Fruit fly (Drosophila melanogaster): ENCODE data around the gene CG9922.

CG9922 gene

DNA sequence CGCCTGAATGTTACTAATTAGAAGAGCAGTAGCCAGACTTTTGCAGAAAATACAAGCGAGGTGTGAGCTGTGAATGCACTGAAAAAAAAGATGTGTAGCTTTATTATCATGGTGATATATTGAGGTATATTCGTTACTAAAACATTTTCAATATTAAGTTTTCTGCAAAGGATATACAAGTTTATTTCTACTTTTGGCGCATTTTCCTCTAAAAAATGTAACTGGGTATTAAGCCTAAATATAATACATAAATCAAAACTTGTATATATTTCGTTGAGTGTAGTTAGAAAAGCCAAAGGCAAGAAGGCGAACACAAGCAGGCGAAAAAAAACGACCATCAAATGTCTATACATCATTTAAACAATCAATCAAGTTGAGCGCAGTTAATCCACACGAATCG is 5.4 kb upstream of the CG9922 start (continued):
- TF ChIP-seq HLH3B (GFP tag; IDR thresholded peaks at IDR 0.05): 0 out of 2 replicates have a peak, but pooled peaks have one; percentile 28
- no peak for TF ChIP-seq insv (GFP tag; optimal IDR thresholded peaks at IDR 0.05)
- TF ChIP-seq C15 (GFP tag; IDR thresholded peaks at IDR 0.05): no peak
- TF ChIP-seq stc (GFP tag; IDR thresholded peaks at IDR 0.05): no peak
- no peak for TF ChIP-seq Sry-β (GFP tag; optimal IDR thresholded peaks at IDR 0.05)
- TF ChIP-seq CG8089 (GFP tag; optimal IDR thresholded peaks at IDR 0.05): no peak
- no peak for TF ChIP-seq CG4617 (GFP tag; optimal IDR thresholded peaks at IDR 0.05; ENCODE audit: borderline replicate concordance)
- TF ChIP-seq B-H1 (GFP tag; IDR thresholded peaks at IDR 0.05): no peak
- TF ChIP-seq kni (GFP tag; optimal IDR thresholded peaks at IDR 0.05): no peak
- TF ChIP-seq Camta (GFP tag; optimal IDR thresholded peaks at IDR 0.05): no peak
- TF ChIP-seq CG14050 (GFP tag; IDR thresholded peaks at IDR 0.05): no peak
- TF ChIP-seq zfh2 (GFP tag; optimal IDR thresholded peaks at IDR 0.05): no peak
- TF ChIP-seq CG34422 (GFP tag; IDR thresholded peaks at IDR 0.05): no peak
- TF ChIP-seq ken (GFP tag; IDR thresholded peaks at IDR 0.05): no peak
- no peak for TF ChIP-seq CG14014 (GFP tag; IDR thresholded peaks at IDR 0.05)
- no peak for TF ChIP-seq Tbp (GFP tag; optimal IDR thresholded peaks at IDR 0.05)
- no peak for TF ChIP-seq CG12769 (tag; optimal IDR thresholded peaks at IDR 0.05)
- no peak for TF ChIP-seq CG8478 (optimal IDR thresholded peaks at IDR 0.05)
- TF ChIP-seq Nf-YA (GFP tag; IDR thresholded peaks at IDR 0.05): no peak
- no peak; the same call in 1 of the 2 replicates for TF ChIP-seq Rfx (GFP tag; IDR thresholded peaks at IDR 0.05)
- no peak for TF ChIP-seq nerfin-2 (GFP tag; IDR thresholded peaks at IDR 0.05; ENCODE audit: partially characterized antibody)
- no peak for TF ChIP-seq emc (GFP tag; optimal IDR thresholded peaks at IDR 0.05)
- TF ChIP-seq CG1233 (GFP tag; optimal IDR thresholded peaks at IDR 0.05): peak; percentile 49
- no peak for TF ChIP-seq yki (optimal IDR thresholded peaks at IDR 0.05)
- no peak for TF ChIP-seq CG7556 (GFP tag; optimal IDR thresholded peaks at IDR 0.05)
- no peak for TF ChIP-seq gcm (GFP tag; optimal IDR thresholded peaks at IDR 0.05)
- TF ChIP-seq run (tag; optimal IDR thresholded peaks at IDR 0.05): no peak
- no peak for TF ChIP-seq Oaz (GFP tag; IDR thresholded peaks at IDR 0.05)
- no peak for TF ChIP-seq inv (GFP tag; IDR thresholded peaks at IDR 0.05; ENCODE audit: partially characterized antibody)
- TF ChIP-seq CG6765 (GFP tag; optimal IDR thresholded peaks at IDR 0.05): no peak
- no peak for TF ChIP-seq CG11085 (GFP tag; IDR thresholded peaks at IDR 0.05)
- TF ChIP-seq Bgb (GFP tag; IDR thresholded peaks at IDR 0.05; ENCODE audit: partially characterized antibody): no peak
- TF ChIP-seq Hr78 (GFP tag; optimal IDR thresholded peaks at IDR 0.05): no peak
- no peak for TF ChIP-seq chif (GFP tag; optimal IDR thresholded peaks at IDR 0.05)
- no peak for TF ChIP-seq Atf6 (GFP tag; IDR thresholded peaks at IDR 0.05)
- no peak for TF ChIP-seq MTF-1 (GFP tag; optimal IDR thresholded peaks at IDR 0.05; ENCODE audit: borderline replicate concordance)
- no peak for TF ChIP-seq Ssrp (tag; optimal IDR thresholded peaks at IDR 0.05)
- no peak for TF ChIP-seq Bdp1 (GFP tag; optimal IDR thresholded peaks at IDR 0.05)
- TF ChIP-seq prd (optimal IDR thresholded peaks at IDR 0.05): no peak
- no peak for TF ChIP-seq prd (GFP tag; IDR thresholded peaks at IDR 0.05)
- no peak for TF ChIP-seq Optix (GFP tag; IDR thresholded peaks at IDR 0.05)
- TF ChIP-seq aop (GFP tag; IDR thresholded peaks at IDR 0.05): no peak

- TF ChIP-seq CG7839 (tag; optimal IDR thresholded peaks at IDR 0.05): peak; percentile 15
- TF ChIP-seq D (optimal IDR thresholded peaks at IDR 0.05): no peak
- no peak for TF ChIP-seq D (GFP tag; optimal IDR thresholded peaks at IDR 0.05)
- no peak for TF ChIP-seq YL-1 (GFP tag; optimal IDR thresholded peaks at IDR 0.05)
- TF ChIP-seq CG6854 (GFP tag; optimal IDR thresholded peaks at IDR 0.05): no peak
- no peak for TF ChIP-seq B-H2 (GFP tag; optimal IDR thresholded peaks at IDR 0.05)
- peak; percentile 52 for TF ChIP-seq Oli (tag; optimal IDR thresholded peaks at IDR 0.05)
- no peak for TF ChIP-seq shn (GFP tag; optimal IDR thresholded peaks at IDR 0.05)
- no peak for TF ChIP-seq Ada2b (GFP tag; IDR thresholded peaks at IDR 0.05)
- peak; percentile 56 for TF ChIP-seq dmrt11E (tag; optimal IDR thresholded peaks at IDR 0.05)
- TF ChIP-seq psq (GFP tag; optimal IDR thresholded peaks at IDR 0.05): no peak
- TF ChIP-seq CG18262 (tag; optimal IDR thresholded peaks at IDR 0.05): peak; percentile 12
- TF ChIP-seq Med (GFP tag): peak; percentile 82
- no peak for TF ChIP-seq CG4617 (GFP tag; optimal IDR thresholded peaks at IDR 0.05; ENCODE audit: borderline replicate concordance)
- TF ChIP-seq bcd (GFP tag; optimal IDR thresholded peaks at IDR 0.05): no peak
- no peak for TF ChIP-seq kni (GFP tag; optimal IDR thresholded peaks at IDR 0.05)
These were observed 4.8 kb upstream of the CG9922 start for dm6 chr3R:14041036-14041435.
